Fruit fly (Drosophila melanogaster): Measurements from ENCODE around the gene mtd.

DNA sequence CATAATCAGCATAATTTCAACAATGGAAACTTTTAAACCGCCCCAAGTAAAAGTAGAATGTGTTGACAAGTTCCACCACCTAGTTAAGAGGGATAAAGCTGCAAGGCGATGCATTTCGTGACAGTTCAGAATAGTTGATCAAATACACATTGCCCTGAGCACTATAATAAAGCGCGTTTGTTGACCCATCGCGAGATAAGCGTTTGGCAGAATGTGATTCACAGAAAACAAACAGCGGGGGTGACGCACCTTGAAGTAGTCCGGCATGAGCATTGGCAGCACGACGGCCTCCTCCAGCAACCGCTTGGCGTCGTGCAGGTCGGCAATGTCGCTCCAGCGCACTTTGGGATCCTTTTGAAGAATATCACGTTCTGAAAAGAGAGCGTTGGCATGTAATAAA is 120.8 kb downstream of the mtd start:
- no peak for TF ChIP-seq CG8301 (tag; optimal IDR thresholded peaks at IDR 0.05)
- no peak for TF ChIP-seq fd96Ca (GFP tag; IDR thresholded peaks at IDR 0.05)
- TF ChIP-seq CG32121 (GFP tag; IDR thresholded peaks at IDR 0.05), result no peak
- no peak for TF ChIP-seq D1 (tag; optimal IDR thresholded peaks at IDR 0.05)
- no peak for TF ChIP-seq rn (GFP tag; IDR thresholded peaks at IDR 0.05)
- no peak for TF ChIP-seq CG13204 (GFP tag; optimal IDR thresholded peaks at IDR 0.05)
- TF ChIP-seq gl (tag; optimal IDR thresholded peaks at IDR 0.05), result no peak

All from whole organism, pupa.